Fruit fly (Drosophila melanogaster) whole organism: Measurements from ENCODE around the gene DCTN6-p27.

ENCODE experiments used
- CG8478 ChIP-seq: fragments of >200 bp; optimal IDR thresholded peaks from 2 replicates; lab custom pipeline; 2018; ENCODE audit warnings: inconsistent platforms
- Dll ChIP-seq: fragments of >200 bp; optimal IDR thresholded peaks from 2 replicates; lab custom pipeline; 2017
- EcR ChIP-seq, 2 experiments: fragments of >200 bp; optimal IDR thresholded peaks; 2 replicates each; lab custom pipeline; 2017; ENCODE audit warnings: missing biosample characterization in 2 of 2, missing genetic modification characterization in 2 of 2, missing genetic modification reagents in 2 of 2
- pan ChIP-seq: fragments of >200 bp; optimal IDR thresholded peaks from 2 replicates; lab custom pipeline; 2017
- psq ChIP-seq: fragments of >200 bp; optimal IDR thresholded peaks from 2 replicates; lab custom pipeline; 2017
- usp ChIP-seq: fragments of >200 bp; optimal IDR thresholded peaks from 2 replicates; lab custom pipeline; 2017; ENCODE audit warnings: missing biosample characterization, missing genetic modification characterization, mixed read lengths

DCTN6-p27 gene

DNA sequence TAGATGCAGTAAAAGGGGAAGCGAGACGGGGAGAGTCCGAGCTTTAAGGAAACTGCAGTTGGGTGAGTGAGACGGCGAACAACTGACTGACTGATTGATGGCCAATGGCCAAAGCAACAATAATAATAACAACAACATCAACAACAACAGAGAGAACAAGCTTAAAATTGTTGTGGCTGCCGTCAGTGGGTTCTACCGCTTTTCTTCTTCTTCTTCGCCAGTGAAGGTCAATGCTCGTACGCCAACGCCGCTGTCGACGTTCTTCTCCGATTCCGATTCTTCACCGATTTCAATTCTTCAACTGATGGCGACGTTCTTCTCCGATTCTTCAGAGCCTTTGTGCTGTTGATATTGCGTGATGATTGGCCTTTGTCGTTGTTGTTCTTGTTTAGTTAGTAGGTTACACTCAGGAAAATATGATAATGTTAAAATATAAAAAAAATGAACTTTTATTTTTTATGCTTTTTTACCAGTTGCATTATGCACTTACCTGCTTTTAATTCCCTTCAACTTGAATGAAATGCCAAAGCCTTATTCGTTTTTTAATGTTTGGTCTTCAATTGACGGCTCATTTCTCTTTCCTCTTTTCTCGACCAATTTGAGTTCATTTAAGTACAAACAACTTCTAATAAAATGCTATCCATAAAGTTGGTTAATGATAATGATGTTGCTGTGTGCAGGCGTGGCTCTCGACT lies 10.2 kb downstream of the DCTN6-p27 start:
- TF ChIP-seq EcR (GFP tag; optimal IDR thresholded peaks at IDR 0.05; lab: Kevin White, UChicago) (peak; percentile 85), Dll (no peak), psq (lab: Kevin White, UChicago) (no peak), pan (lab: Kevin White, UChicago) (no peak), CG8478 (lab: Kevin White, UChicago) (peak; percentile 31), usp (GFP tag; lab: Kevin White, UChicago) (no peak)

DNA sequence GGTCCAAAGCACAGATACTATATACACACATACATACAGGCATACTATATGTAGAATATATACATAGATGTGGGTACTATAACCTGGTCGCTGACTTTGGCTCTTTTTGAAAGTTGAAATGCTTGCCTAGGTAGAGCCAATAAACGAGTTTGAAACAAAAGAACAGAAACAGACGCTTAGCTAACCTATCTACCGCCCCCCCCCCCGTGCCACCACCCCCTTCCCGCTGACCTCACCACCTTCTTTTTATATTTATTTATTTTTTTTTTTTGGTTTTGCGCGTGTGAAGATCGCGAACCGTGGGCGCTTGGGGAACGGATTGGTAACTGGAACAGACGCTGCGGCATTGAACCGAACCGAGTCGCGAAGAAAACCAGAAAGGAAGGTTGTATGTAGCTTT lies 12.0 kb downstream of the DCTN6-p27 start:
- TF ChIP-seq pan (lab: Kevin White, UChicago) (no peak), EcR (GFP tag; optimal IDR thresholded peaks at IDR 0.05; lab: Kevin White, UChicago) (no peak), psq (lab: Kevin White, UChicago) (no peak), usp (GFP tag; lab: Kevin White, UChicago) (no peak), Dll (no peak), CG8478 (lab: Kevin White, UChicago) (no peak)

DNA sequence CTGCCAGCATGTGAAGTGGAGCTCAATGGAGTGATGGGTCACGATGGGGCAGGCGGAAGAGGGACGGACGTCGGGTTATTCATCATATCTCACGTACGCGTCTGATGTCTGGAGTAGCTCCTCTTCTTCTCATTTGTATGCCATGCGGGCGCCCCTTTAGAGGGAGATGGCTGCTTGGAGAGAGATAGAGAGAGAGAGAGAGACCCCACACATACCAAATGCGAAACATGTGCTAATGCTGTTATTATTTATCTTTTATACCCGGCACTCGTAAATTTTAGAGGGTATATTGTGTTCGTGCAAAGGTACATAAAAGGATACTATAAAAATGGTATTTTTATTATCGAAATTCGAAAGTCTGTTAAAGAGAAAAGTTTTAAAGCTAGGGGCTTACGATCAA lies 13.9 kb downstream of the DCTN6-p27 start:
- TF ChIP-seq pan (lab: Kevin White, UChicago) (no peak), usp (GFP tag; lab: Kevin White, UChicago) (no peak)

DNA sequence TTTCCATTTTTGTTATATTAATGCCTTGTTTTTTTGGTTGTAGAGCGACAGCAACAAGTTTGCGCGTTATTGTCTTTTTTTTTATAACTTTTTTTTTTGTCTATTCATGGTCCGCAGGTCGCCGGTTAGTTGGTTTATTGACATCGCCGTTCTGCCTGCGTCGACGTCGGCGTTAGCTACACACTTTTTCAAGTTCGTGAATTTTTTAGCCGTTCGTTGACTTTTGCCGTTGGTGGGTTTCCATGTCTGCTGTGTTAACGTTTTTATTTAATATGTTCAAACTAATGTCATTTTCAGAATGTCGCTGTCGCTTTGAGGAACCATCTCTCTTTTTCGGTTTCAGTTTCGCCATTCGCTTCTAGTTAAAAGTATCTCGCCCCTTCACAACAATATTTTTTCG lies 14.5 kb downstream of the DCTN6-p27 start:
- TF ChIP-seq psq (lab: Kevin White, UChicago) = no peak
- no peak for TF ChIP-seq pan (lab: Kevin White, UChicago)
- no peak for TF ChIP-seq CG8478 (lab: Kevin White, UChicago)
- no peak for TF ChIP-seq Dll
- no peak for TF ChIP-seq EcR (GFP tag; optimal IDR thresholded peaks at IDR 0.05; lab: Kevin White, UChicago)
- TF ChIP-seq usp (GFP tag; lab: Kevin White, UChicago) = no peak

DNA sequence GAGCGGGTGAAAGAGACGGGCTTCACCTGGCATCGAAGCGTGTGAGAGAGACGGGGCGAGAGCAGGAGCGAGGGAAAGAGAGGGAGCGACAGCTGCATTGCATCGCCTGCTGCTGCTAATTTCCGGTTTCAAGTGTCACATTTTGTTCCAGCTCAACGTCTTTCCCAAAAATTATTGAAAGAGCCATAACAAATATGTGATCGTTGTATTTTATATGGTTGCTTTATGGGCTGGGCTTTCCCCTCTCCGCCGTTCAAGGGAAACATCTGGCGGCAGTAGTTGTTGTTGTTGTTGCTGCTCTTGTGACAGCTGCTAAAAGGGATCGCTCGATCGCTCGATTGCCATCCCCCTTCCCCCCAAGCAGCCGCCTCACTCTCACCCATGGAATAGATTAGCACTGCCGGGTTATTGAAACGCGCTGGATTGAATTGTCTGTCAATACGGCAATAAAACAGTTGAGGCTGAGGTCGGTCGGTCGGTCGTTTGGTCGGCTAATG lies 22.8 kb downstream of the DCTN6-p27 start:
- peak in 1 of 2 experiments; percentile 52 for TF ChIP-seq EcR (GFP tag; optimal IDR thresholded peaks at IDR 0.05; lab: Kevin White, UChicago)
- no peak for TF ChIP-seq CG8478 (lab: Kevin White, UChicago)
- no peak for TF ChIP-seq psq (lab: Kevin White, UChicago)

DNA sequence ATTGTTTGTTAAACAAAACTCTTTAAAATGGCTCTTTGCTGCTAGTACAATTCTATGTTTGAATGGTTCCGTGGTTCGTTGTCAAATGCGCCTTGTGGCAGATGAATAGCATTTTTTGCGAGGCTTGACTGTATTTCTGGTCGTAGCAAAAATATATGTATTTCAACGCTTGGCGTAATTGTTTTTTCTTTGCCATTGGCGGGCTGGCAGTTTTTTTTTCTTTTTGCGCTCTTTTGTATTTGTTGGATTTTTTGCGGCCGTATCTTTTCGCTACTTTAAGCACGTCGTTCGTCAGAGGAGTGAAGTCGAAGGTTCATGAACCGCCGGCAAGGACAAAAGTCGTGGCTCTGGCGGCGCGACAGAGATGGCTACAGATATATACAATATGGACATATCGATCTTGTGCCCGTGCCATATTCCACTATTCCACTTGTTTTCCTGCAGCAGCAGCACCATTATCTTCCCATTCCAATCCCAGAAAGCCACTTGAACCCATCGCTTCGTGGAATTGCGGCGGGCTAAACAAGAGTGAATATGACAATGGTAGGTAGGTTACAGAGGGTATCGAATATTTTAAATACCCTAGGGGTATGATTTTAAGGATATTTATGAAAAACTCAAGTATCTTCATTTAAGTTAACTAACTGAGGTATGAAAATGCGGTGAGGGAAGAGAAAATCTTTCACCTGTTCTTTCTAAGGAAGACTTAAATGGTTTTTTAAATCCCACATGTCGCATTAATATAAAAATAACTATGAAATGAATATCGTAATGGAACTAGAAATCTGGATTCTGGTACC lies 24.0 kb downstream of the DCTN6-p27 start:
- TF ChIP-seq usp (GFP tag; lab: Kevin White, UChicago) = no peak
- no peak for TF ChIP-seq psq (lab: Kevin White, UChicago)
- peak in 1 of 2 experiments; percentile 67 for TF ChIP-seq EcR (GFP tag; optimal IDR thresholded peaks at IDR 0.05; lab: Kevin White, UChicago)

DNA sequence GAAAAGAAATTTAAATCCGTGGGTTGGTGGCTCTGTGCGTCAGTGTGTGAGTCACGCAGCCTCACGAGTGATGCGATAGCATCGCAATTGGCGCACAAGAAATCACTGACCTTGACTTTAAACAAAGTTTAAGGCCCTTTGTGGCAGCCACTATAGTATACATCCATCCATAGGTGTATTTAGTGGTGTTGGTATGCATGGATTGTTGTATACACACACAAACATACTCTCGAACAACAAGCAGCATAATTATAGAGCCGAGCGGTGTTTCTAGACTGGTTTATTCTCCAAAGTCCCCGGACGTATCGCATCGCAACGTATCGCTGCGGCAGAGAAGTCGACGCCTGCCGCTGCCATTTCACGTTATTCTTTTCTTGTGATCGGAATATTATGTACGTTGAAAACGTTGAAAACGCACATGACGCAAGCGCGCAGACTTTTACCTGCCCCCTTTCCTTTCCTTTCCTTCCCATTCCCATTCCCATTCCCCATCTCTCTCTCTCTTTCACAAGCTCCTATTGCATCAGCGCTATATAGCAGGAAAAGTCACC lies 24.7 kb downstream of the DCTN6-p27 start:
- TF ChIP-seq EcR (GFP tag; optimal IDR thresholded peaks at IDR 0.05; lab: Kevin White, UChicago) (peak in 1 of 2 experiments; percentile 81), CG8478 (lab: Kevin White, UChicago) (no peak), usp (GFP tag; lab: Kevin White, UChicago) (no peak)

DNA sequence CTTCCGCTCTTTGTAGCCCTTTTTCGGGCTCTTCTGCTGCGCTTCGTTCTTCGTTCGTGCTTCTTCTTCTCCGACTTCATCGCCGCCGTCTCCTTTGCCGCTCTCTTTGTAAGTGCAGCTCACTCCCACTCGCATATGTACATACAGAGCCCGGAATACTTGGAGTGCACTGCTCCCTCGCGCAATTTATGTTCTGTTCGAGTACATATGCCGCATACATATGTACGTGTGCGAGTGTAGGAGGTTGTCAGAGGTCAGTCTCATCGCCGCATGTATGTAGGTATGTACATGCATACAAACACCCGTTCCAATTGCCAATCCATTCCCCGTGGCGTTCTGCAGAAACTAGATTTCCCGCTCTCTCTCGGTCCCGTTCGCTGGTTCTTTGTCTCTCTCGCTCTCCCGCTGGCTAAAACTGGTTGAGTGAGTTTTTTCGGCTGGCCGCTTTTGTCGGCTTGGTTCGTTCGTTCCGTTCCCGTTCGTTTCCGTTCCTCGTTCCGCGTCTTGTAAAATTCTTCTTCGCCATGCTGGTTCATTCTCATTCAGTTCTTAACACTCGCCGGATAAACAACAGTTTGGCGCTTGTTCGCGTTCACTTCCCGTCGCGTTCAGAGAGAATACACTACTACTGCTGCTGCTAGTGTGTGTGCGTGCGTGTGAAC lies 26.0 kb downstream of the DCTN6-p27 start:
- TF ChIP-seq Dll (peak; percentile 82), usp (GFP tag; lab: Kevin White, UChicago) (no peak), EcR (GFP tag; optimal IDR thresholded peaks at IDR 0.05; lab: Kevin White, UChicago) (peak; percentile 32 to 86)

DNA sequence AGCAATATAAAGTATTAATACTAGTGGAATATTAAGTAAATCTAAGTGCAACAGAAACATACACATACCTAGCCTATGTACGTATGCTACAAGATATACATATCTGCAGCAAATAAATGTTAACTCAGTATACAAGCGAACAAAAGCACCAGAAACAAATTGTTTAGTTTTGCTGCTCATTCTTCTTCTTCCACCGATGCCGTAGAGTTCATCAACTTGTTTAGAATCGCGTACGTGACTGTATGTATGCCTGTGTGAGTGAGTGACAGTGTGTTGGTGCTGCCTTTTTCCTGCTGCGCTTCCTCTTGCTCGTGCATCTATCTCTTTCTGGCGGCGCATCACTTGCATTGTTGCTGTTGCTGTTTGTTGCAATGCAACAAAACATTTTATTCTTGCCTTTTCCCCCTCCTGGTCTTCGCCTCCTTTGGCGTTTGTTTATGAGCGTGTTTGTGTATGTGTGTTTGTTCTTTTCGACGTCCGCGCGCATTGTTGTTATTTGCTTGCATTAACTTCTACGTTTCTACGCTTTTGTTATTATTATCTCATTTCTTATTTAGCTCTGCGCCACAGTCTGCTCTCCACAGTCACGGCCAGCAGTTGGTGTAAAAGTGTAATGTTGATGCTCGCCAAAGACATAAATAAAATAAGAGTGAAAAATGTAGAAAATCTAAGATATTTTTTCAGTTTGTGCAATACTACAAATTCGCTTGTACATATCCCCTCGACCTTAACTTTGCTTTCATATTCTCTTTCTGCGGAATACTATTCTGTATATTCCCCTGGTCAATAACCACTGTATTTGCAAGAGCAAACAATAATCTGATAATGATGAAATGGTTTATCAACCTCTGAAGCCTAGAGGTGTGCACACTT lies 26.8 kb downstream of the DCTN6-p27 start:
- TF ChIP-seq EcR (GFP tag; optimal IDR thresholded peaks at IDR 0.05; lab: Kevin White, UChicago) (peak; percentile 48 to 86), Dll (no peak)

DNA sequence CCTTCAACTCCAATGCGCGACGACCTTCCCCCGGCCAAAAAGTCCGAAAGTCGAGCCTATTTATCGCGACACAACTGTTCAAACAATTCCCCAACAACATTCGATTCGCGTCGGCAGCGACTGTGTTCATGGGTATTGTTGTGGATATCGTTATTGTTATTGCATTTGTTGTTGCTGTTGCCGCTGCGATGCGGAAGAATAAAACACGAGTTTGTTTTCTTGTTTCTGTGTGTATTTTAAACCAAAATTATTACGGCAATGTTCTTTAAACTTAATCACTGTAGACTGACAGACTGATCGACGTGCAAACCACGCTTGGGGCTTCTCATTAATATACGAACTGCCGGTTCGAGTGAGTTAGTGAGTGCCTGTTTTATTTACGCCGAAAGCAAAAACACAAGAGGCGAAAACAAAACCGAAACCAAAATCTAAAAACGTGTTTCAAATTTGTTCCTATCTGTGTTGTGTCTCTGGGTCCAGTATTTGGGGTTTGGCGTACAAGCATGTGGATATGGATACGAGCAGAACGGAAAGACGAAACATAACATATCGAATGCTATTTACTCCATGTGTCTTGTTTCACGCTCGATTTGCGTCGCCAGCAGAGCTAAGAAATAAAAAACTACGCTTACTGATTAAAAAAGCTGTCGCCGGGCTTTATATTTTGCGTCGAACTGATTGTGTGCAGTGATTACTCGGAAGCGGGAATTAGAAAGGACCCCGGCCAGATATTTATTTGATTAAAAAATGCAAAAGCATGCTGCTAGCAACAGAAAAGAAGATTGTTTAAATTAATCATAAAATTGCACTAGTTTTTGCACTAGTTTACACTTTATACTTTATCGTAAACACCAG lies 27.7 kb downstream of the DCTN6-p27 start:
- no peak for TF ChIP-seq Dll
- TF ChIP-seq CG8478 (lab: Kevin White, UChicago) = no peak
- TF ChIP-seq EcR (GFP tag; optimal IDR thresholded peaks at IDR 0.05; lab: Kevin White, UChicago) = no peak
- TF ChIP-seq psq (lab: Kevin White, UChicago) = no peak
- no peak for TF ChIP-seq pan (lab: Kevin White, UChicago)
- TF ChIP-seq usp (GFP tag; lab: Kevin White, UChicago) = no peak
